Worm (Caenorhabditis elegans) whole organism, late embryonic: ENCODE data around the gene nhr-176.

Source experiments
- C08G9.2 ChIP-seq: sonication (generic microtip); optimal IDR thresholded peaks from 2 replicates; lab custom pipeline; 2016; ENCODE audit warnings: mild to moderate bottlenecking, missing genetic modification characterization, moderate library complexity, missing compliant biosample characterization
- C38D4.7 ChIP-seq: fragments of 200-800 bp; sonication (Bioruptor generic); optimal IDR thresholded peaks from 2 replicates; lab custom pipeline; 2018; ENCODE audit warnings: mild to moderate bottlenecking, missing genetic modification characterization, moderate library complexity, missing compliant biosample characterization
- F13H6.1 ChIP-seq: sonication (generic microtip); optimal IDR thresholded peaks from 2 replicates; lab custom pipeline; 2016; ENCODE audit warnings: missing genetic modification characterization, missing compliant biosample characterization
- K02D7.2 ChIP-seq: sonication (generic microtip); optimal IDR thresholded peaks from 2 replicates; lab custom pipeline; 2017; ENCODE audit warnings: mild to moderate bottlenecking, missing genetic modification characterization, missing compliant biosample characterization
- K09A11.1 ChIP-seq: sonication (generic microtip); optimal IDR thresholded peaks from 2 replicates; lab custom pipeline; 2017; ENCODE audit warnings: antibody characterized with exemption, mild to moderate bottlenecking, missing genetic modification characterization, missing compliant biosample characterization; ENCODE audit not compliant: insufficient read depth
- ahr-1 ChIP-seq: sonication (generic microtip); optimal IDR thresholded peaks from 2 replicates; lab custom pipeline; 2016; ENCODE audit warnings: missing genetic modification characterization, missing compliant biosample characterization
- ceh-14 ChIP-seq: sonication (generic microtip); optimal IDR thresholded peaks from 2 replicates; lab custom pipeline; 2016; ENCODE audit warnings: missing genotype, missing genetic modification characterization, missing compliant biosample characterization
- ceh-18 ChIP-seq: sonication (generic microtip); optimal IDR thresholded peaks from 2 replicates; lab custom pipeline; 2016; ENCODE audit warnings: missing genetic modification characterization, missing compliant biosample characterization
- ceh-19 ChIP-seq: fragments of 200-800 bp; sonication (Bioruptor generic); optimal IDR thresholded peaks from 2 replicates; lab custom pipeline; 2018; ENCODE audit warnings: mild to moderate bottlenecking, missing genetic modification characterization, missing compliant biosample characterization
- ceh-2 ChIP-seq: sonication (generic microtip); optimal IDR thresholded peaks from 2 replicates; lab custom pipeline; 2016; ENCODE audit warnings: missing genotype, missing genetic modification characterization, missing compliant biosample characterization
- ceh-24 ChIP-seq: sonication (generic microtip); optimal IDR thresholded peaks from 2 replicates; lab custom pipeline; 2016; ENCODE audit warnings: mild to moderate bottlenecking, missing genetic modification characterization, missing compliant biosample characterization
- ceh-30 ChIP-seq: fragments of 150-350 bp; optimal IDR thresholded peaks from 2 replicates; lab custom pipeline; 2014; ENCODE audit warnings: missing biosample characterization, missing genetic modification characterization
- ceh-34 ChIP-seq: sonication (generic microtip); optimal IDR thresholded peaks from 2 replicates; lab custom pipeline; 2016; ENCODE audit warnings: mild to moderate bottlenecking, missing genetic modification characterization, missing compliant biosample characterization
- ceh-45 ChIP-seq: fragments of 200-800 bp; sonication (Bioruptor generic); IDR thresholded peaks from 2 replicates; pipeline ENCODE4 v1.3.6; 2022; ENCODE audit warnings: missing genetic modification reagents, missing genetic modification characterization, missing compliant biosample characterization
- ceh-9 ChIP-seq: sonication (generic microtip); optimal IDR thresholded peaks from 2 replicates; lab custom pipeline; 2016; ENCODE audit warnings: mild to moderate bottlenecking, missing genetic modification characterization, inconsistent platforms, missing compliant biosample characterization
- che-1 ChIP-seq: sonication (generic microtip); optimal IDR thresholded peaks from 2 replicates; lab custom pipeline; 2016; ENCODE audit warnings: mild to moderate bottlenecking, missing genetic modification characterization, missing compliant biosample characterization
- elt-2 ChIP-seq: sonication (generic microtip); optimal IDR thresholded peaks from 2 replicates; lab custom pipeline; 2016; ENCODE audit warnings: missing genetic modification reagents, missing genetic modification characterization, missing compliant biosample characterization
- elt-4 ChIP-seq: sonication (generic microtip); optimal IDR thresholded peaks from 2 replicates; lab custom pipeline; 2016; ENCODE audit warnings: missing genetic modification characterization, missing compliant biosample characterization
- ets-4 ChIP-seq: sonication (generic microtip); optimal IDR thresholded peaks from 2 replicates; lab custom pipeline; 2016; ENCODE audit warnings: missing genetic modification characterization, missing compliant biosample characterization
- eyg-1 ChIP-seq: sonication (generic microtip); optimal IDR thresholded peaks from 2 replicates; lab custom pipeline; 2016; ENCODE audit warnings: missing genotype, missing genetic modification characterization, missing compliant biosample characterization
- gmeb-2 ChIP-seq: sonication (generic microtip); optimal IDR thresholded peaks from 2 replicates; lab custom pipeline; 2016; ENCODE audit warnings: missing genetic modification characterization, inconsistent platforms, missing compliant biosample characterization
- hlh-13 ChIP-seq: fragments of 200-800 bp; sonication (Bioruptor generic); optimal IDR thresholded peaks from 2 replicates; lab custom pipeline; 2018; ENCODE audit warnings: mild to moderate bottlenecking, missing genetic modification characterization, missing compliant biosample characterization
- hlh-15 ChIP-seq: sonication (generic microtip); optimal IDR thresholded peaks from 2 replicates; lab custom pipeline; 2016; ENCODE audit warnings: missing genetic modification characterization, missing compliant biosample characterization
- hlh-30 ChIP-seq: sonication (generic microtip); optimal IDR thresholded peaks from 2 replicates; lab custom pipeline; 2017; ENCODE audit warnings: antibody characterized with exemption, missing genetic modification characterization, missing compliant biosample characterization; ENCODE audit not compliant: insufficient read depth
- lim-6 ChIP-seq: sonication (generic microtip); optimal IDR thresholded peaks from 2 replicates; lab custom pipeline; 2016; ENCODE audit warnings: missing genetic modification characterization, missing compliant biosample characterization
- madf-2 ChIP-seq: sonication (generic microtip); optimal IDR thresholded peaks from 2 replicates; lab custom pipeline; 2017; ENCODE audit warnings: missing genetic modification characterization, missing compliant biosample characterization
- mec-3 ChIP-seq: sonication (generic microtip); optimal IDR thresholded peaks from 2 replicates; lab custom pipeline; 2016; ENCODE audit warnings: borderline replicate concordance, missing genetic modification characterization, missing compliant biosample characterization
- nhr-11 ChIP-seq: fragments of 150-350 bp; optimal IDR thresholded peaks from 2 replicates; lab custom pipeline; 2014; ENCODE audit warnings: missing biosample characterization, missing genetic modification characterization
- pag-3 ChIP-seq: sonication (generic microtip); optimal IDR thresholded peaks from 2 replicates; lab custom pipeline; 2016; ENCODE audit warnings: missing compliant biosample characterization, missing genetic modification characterization, borderline replicate concordance
- pha-2 ChIP-seq: sonication (generic microtip); optimal IDR thresholded peaks from 2 replicates; lab custom pipeline; 2017; ENCODE audit warnings: mild to moderate bottlenecking, missing genetic modification characterization, missing compliant biosample characterization
- pqm-1 ChIP-seq: sonication (generic microtip); optimal IDR thresholded peaks from 2 replicates; lab custom pipeline; 2016; ENCODE audit warnings: missing genetic modification characterization, missing compliant biosample characterization
- pros-1 ChIP-seq: fragments of 150-350 bp; optimal IDR thresholded peaks from 2 replicates; lab custom pipeline; 2014; ENCODE audit warnings: missing biosample characterization, missing genetic modification reagents, missing genetic modification characterization
- sdc-2 ChIP-seq: sonication (generic microtip); optimal IDR thresholded peaks from 2 replicates; lab custom pipeline; 2016; ENCODE audit warnings: missing genotype, missing genetic modification characterization, missing compliant biosample characterization
- syd-9 ChIP-seq: sonication (generic microtip); optimal IDR thresholded peaks from 2 replicates; lab custom pipeline; 2016; ENCODE audit warnings: mild to moderate bottlenecking, missing genetic modification characterization, moderate library complexity, missing compliant biosample characterization
- tbx-2 ChIP-seq: sonication (generic microtip); optimal IDR thresholded peaks from 2 replicates; lab custom pipeline; 2016; ENCODE audit warnings: missing genetic modification characterization, missing compliant biosample characterization
- ttx-3 ChIP-seq: sonication (generic microtip); optimal IDR thresholded peaks from 2 replicates; lab custom pipeline; 2016; ENCODE audit warnings: missing genetic modification reagents, missing genetic modification characterization, missing compliant biosample characterization
- unc-42 ChIP-seq: sonication (generic microtip); optimal IDR thresholded peaks from 2 replicates; lab custom pipeline; 2016; ENCODE audit warnings: missing genotype, missing genetic modification characterization, missing compliant biosample characterization
- unc-86 ChIP-seq: sonication (generic microtip); optimal IDR thresholded peaks from 2 replicates; lab custom pipeline; 2016; ENCODE audit warnings: missing genetic modification characterization, missing compliant biosample characterization
- zip-5 ChIP-seq: sonication (generic microtip); optimal IDR thresholded peaks from 2 replicates; lab custom pipeline; 2016; ENCODE audit warnings: missing genetic modification characterization, missing compliant biosample characterization

Gene nhr-176

DNA sequence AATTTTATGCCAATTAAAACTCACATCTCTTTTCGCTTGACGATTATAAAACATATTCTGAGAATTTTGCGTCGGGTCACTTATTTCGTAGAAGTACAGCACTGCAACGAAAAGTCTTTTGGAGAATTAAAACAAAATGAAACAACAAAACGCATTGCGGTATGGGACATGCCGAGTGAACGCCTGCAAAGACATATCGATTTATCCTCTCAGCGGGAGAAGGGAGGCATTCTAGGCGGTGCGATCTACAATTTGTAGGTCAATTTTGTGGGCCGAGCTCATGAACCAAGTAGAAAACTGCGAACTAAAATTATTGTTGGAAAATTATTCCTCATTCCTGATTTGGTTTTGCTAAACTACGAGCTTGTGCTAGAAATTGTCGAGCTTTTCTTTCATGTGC lies 17.8 kb upstream of the nhr-176 start, which contains the start of gene F14H3.3:
TSS of gene F14H3.3 (minus strand) at position 101 of the 400 bp plus-strand sequence.
- TF ChIP-seq lim-6 (no peak), ceh-45 (no peak), ceh-18 (tag; lab: Kevin White, UChicago) (no peak), ceh-24 (tag; lab: Kevin White, UChicago) (no peak), ceh-19 (GFP tag; lab: Kevin White, UChicago) (no peak), elt-2 (no peak), ceh-34 (tag; lab: Kevin White, UChicago) (no peak), ahr-1 (no peak), pag-3 (tag; lab: Kevin White, UChicago) (no peak), ceh-14 (tag; lab: Kevin White, UChicago) (no peak), pqm-1 (tag; lab: Kevin White, UChicago) (no peak), pros-1 (tag; lab: Kevin White, UChicago) (no peak), ttx-3 (tag; lab: Kevin White, UChicago) (no peak), hlh-13 (GFP tag; lab: Kevin White, UChicago) (no peak), ets-4 (tag; lab: Kevin White, UChicago) (no peak)

DNA sequence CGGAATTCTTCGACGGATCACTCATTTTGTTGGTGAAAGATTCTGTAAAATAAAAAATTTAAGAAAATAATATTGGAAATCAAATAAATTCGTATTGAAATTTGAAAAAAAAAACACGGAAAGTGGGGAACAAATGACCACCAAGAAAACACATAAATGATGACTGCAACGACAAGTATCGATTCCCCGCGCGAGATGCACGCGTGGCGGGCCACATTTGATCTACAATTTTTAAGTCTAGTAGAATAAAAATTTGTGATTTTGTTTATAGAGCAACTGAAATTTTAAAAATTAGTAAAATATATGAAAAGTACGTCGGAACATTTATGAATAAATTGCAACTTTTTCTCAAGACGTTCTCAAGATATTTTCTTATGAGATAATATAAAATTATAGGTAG lies 16.1 kb upstream of the nhr-176 start, which contains the start of gene F14H3.4:
TSS of gene F14H3.4 (minus strand) at position 42 of the 400 bp plus-strand sequence.
- TF ChIP-seq pqm-1 (tag; lab: Kevin White, UChicago) (no peak), K09A11.1 (tag; lab: Kevin White, UChicago) (no peak), elt-4 (tag; lab: Kevin White, UChicago) (no peak), zip-5 (tag; lab: Kevin White, UChicago) (no peak), elt-2 (no peak), ceh-9 (tag; lab: Kevin White, UChicago) (no peak), hlh-30 (tag; lab: Kevin White, UChicago) (no peak), pha-2 (tag; lab: Kevin White, UChicago) (no peak), sdc-2 (no peak), ceh-45 (no peak), che-1 (tag; lab: Kevin White, UChicago) (no peak), ceh-34 (tag; lab: Kevin White, UChicago) (no peak), C38D4.7 (GFP tag; lab: Kevin White, UChicago) (no peak), eyg-1 (tag; lab: Kevin White, UChicago) (no peak), ahr-1 (no peak), F13H6.1 (no peak), madf-2 (tag; lab: Kevin White, UChicago) (no peak), mec-3 (tag; lab: Kevin White, UChicago) (no peak)

DNA sequence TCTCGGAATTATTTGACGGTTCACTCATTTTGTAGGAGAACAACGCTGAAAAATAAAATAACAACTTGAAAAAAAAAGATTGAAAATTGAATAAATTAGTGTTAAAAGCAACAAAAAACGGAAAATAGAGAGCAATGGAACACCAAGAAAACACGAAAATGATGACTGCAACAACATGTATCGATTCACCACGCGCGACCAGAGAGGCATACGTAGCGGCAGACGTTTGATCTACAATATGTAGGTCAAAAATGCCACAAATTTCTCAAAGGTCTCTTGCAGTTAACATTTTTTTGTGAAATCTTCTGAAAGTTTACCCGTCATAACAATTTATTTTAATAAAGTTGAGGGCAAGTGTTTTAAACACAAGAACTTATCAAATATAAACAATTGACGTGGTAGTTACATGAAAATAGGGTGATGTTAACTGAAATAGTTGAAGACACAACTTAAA lies 14.1 kb upstream of the nhr-176 start, which contains the start of gene F14H3.5:
TSS of gene F14H3.5 (minus strand) at position 51 of the 454 bp plus-strand sequence.
- TF ChIP-seq zip-5 (tag; lab: Kevin White, UChicago) (no peak), ceh-2 (tag; lab: Kevin White, UChicago) (no peak), madf-2 (tag; lab: Kevin White, UChicago) (no peak), syd-9 (tag; lab: Kevin White, UChicago) (no peak), unc-42 (no peak), tbx-2 (tag; lab: Kevin White, UChicago) (no peak), unc-86 (tag; lab: Kevin White, UChicago) (no peak), gmeb-2 (tag; lab: Kevin White, UChicago) (no peak), pag-3 (tag; lab: Kevin White, UChicago) (no peak), nhr-11 (tag; lab: Kevin White, UChicago) (no peak), lim-6 (no peak), C08G9.2 (tag; lab: Kevin White, UChicago) (no peak), ttx-3 (tag; lab: Kevin White, UChicago) (no peak), pros-1 (tag; lab: Kevin White, UChicago) (no peak), ceh-30 (tag; lab: Kevin White, UChicago) (no peak), elt-2 (no peak), hlh-15 (tag; lab: Kevin White, UChicago) (no peak), elt-4 (tag; lab: Kevin White, UChicago) (no peak), K02D7.2 (tag; lab: Kevin White, UChicago) (no peak)
